Fruit fly (Drosophila melanogaster) whole organism, embryonic: ENCODE measurements around the gene CG10222.
A peak's percentile ranks its signal among the peaks of the same experiment; 100 is the strongest.

Source experiments
- Awh ChIP-seq: fragments of 200-800 bp; sonication (Bioruptor generic); IDR thresholded peaks from 2 replicates; pipeline ENCODE4, ENCODE4 v1.3.6; 2022; ENCODE audit warnings: missing biosample characterization, missing genetic modification characterization
- BEAF-32 ChIP-seq: fragments of 200-800 bp; sonication (Bioruptor generic); optimal IDR thresholded peaks from 3 replicates; lab custom pipeline; 2017; ENCODE audit warnings: missing biosample characterization, missing genetic modification characterization, mild to moderate bottlenecking, moderate library complexity, missing genetic modification reagents
- Bgb ChIP-seq: fragments of 200-800 bp; sonication (Bioruptor generic); IDR thresholded peaks from 2 replicates; pipeline ENCODE4 v1.3.6; 2022; ENCODE audit warnings: missing biosample characterization, missing genetic modification characterization; ENCODE audit not compliant: partially characterized antibody
- CG10147 ChIP-seq: fragments of 200-800 bp; sonication (Bioruptor generic); optimal IDR thresholded peaks from 2 replicates; lab custom pipeline; 2019; ENCODE audit warnings: missing biosample characterization, mild to moderate bottlenecking, missing genetic modification characterization, moderate library complexity
- CG10565 ChIP-seq: fragments of 200-800 bp; sonication (Bioruptor generic); optimal IDR thresholded peaks from 3 replicates; lab custom pipeline; 2016; ENCODE audit warnings: missing biosample characterization, mild to moderate bottlenecking, missing genetic modification characterization
- CG11398 ChIP-seq: fragments of 200-800 bp; sonication (Bioruptor generic); optimal IDR thresholded peaks from 2 replicates; lab custom pipeline; 2016; ENCODE audit warnings: missing biosample characterization, missing genetic modification characterization
- CG11695 ChIP-seq: fragments of 200-800 bp; sonication (Bioruptor generic); IDR thresholded peaks from 3 replicates; pipeline ENCODE4 v1.3.6; 2022; ENCODE audit warnings: missing biosample characterization, missing genetic modification characterization
- CG13123 ChIP-seq: fragments of 200-800 bp; sonication (Bioruptor generic); optimal IDR thresholded peaks from 2 replicates; lab custom pipeline; 2016; ENCODE audit warnings: missing biosample characterization, missing genetic modification characterization
- CG17359 ChIP-seq: fragments of 200-800 bp; sonication (Bioruptor generic); optimal IDR thresholded peaks from 3 replicates; lab custom pipeline; 2018; ENCODE audit warnings: missing biosample characterization, mild to moderate bottlenecking, missing genetic modification characterization, moderate library complexity
- CG2129 ChIP-seq: fragments of 200-800 bp; sonication (Bioruptor generic); IDR thresholded peaks from 2 replicates; pipeline ENCODE4 v1.3.6; 2022; ENCODE audit warnings: missing biosample characterization, missing genetic modification characterization; ENCODE audit not compliant: partially characterized antibody
- CG2875 ChIP-seq: fragments of 200-800 bp; sonication (Bioruptor generic); optimal IDR thresholded peaks from 2 replicates; lab custom pipeline; 2017; ENCODE audit warnings: missing biosample characterization, mild to moderate bottlenecking, missing genetic modification characterization, missing genetic modification reagents
- CG30020 ChIP-seq: fragments of 200-800 bp; optimal IDR thresholded peaks from 2 replicates; lab custom pipeline; 2019; ENCODE audit warnings: missing biosample characterization, mild to moderate bottlenecking, missing genetic modification characterization, moderate library complexity
- CG32767 ChIP-seq: fragments of 200-800 bp; sonication (Bioruptor generic); IDR thresholded peaks from 2 replicates; pipeline ENCODE4 v1.3.6; 2022; ENCODE audit warnings: missing biosample characterization, missing genetic modification characterization
- CG6175 ChIP-seq: fragments of 200-800 bp; sonication (Bioruptor generic); IDR thresholded peaks from 3 replicates; pipeline ENCODE4 v1.3.6; 2022; ENCODE audit warnings: missing biosample characterization, missing genetic modification characterization
- CG6791 ChIP-seq: fragments of 200-800 bp; sonication (Bioruptor generic); IDR thresholded peaks from 3 replicates; pipeline ENCODE4 v1.3.6; 2022; ENCODE audit warnings: missing biosample characterization, missing genetic modification characterization; ENCODE audit not compliant: partially characterized antibody
- CG7271 ChIP-seq: fragments of 200-800 bp; sonication (Bioruptor generic); optimal IDR thresholded peaks from 2 replicates; lab custom pipeline; 2018; ENCODE audit warnings: missing biosample characterization, mild to moderate bottlenecking, missing genetic modification characterization, moderate library complexity
- CG7556 ChIP-seq: fragments of 200-800 bp; sonication (Bioruptor generic); optimal IDR thresholded peaks from 2 replicates; lab custom pipeline; 2017; ENCODE audit warnings: missing biosample characterization, mild to moderate bottlenecking, missing genetic modification characterization
- CG9437 ChIP-seq: fragments of 200-800 bp; sonication (Bioruptor generic); optimal IDR thresholded peaks from 2 replicates; lab custom pipeline; 2018; ENCODE audit warnings: missing biosample characterization, mild to moderate bottlenecking, missing genetic modification characterization
- CG9727 ChIP-seq: fragments of 200-800 bp; sonication (Bioruptor generic); optimal IDR thresholded peaks from 3 replicates; lab custom pipeline; 2017; ENCODE audit warnings: missing biosample characterization, mild to moderate bottlenecking, missing genetic modification characterization
- CG9817 ChIP-seq: fragments of 200-800 bp; sonication (Bioruptor generic); optimal IDR thresholded peaks from 2 replicates; lab custom pipeline; 2018; ENCODE audit warnings: missing biosample characterization, mild to moderate bottlenecking, missing genetic modification characterization, moderate library complexity
- D ChIP-seq, 2 experiments: fragments of 200-800 bp in 1 of 2; fragments of >200 bp in 1 of 2; sonication (Bioruptor generic) in 1 of 2; optimal IDR thresholded peaks; 2 replicates in 1 of 2; 3 replicates in 1 of 2; lab custom pipeline; 2017; ENCODE audit warnings: mild to moderate bottlenecking in 1 of 2, missing biosample characterization in 1 of 2, missing genetic modification characterization in 1 of 2, missing genetic modification reagents in 1 of 2
- Dbx ChIP-seq: fragments of 200-800 bp; sonication (Bioruptor generic); IDR thresholded peaks from 3 replicates; pipeline ENCODE4 v1.3.6; 2022; ENCODE audit warnings: missing biosample characterization, missing genetic modification characterization
- Dp ChIP-seq: fragments of 200-800 bp; sonication (Bioruptor generic); optimal IDR thresholded peaks from 2 replicates; lab custom pipeline; 2018; ENCODE audit warnings: missing biosample characterization, mild to moderate bottlenecking, missing genetic modification characterization, moderate library complexity
- HLH3B ChIP-seq: fragments of 200-800 bp; sonication (Bioruptor generic); IDR thresholded peaks from 2 replicates; pipeline ENCODE4 v1.3.6; 2022; ENCODE audit warnings: missing biosample characterization, missing genetic modification characterization
- Hand ChIP-seq: fragments of 200-800 bp; sonication (Bioruptor generic); optimal IDR thresholded peaks from 2 replicates; lab custom pipeline; 2017; ENCODE audit warnings: mild to moderate bottlenecking, missing biosample characterization, missing genetic modification reagents, missing genetic modification characterization
- Nf-YA ChIP-seq: fragments of 200-800 bp; sonication (Bioruptor generic); IDR thresholded peaks from 2 replicates; pipeline ENCODE4 v1.3.6; 2022; ENCODE audit warnings: missing biosample characterization, missing genetic modification characterization
- Rfx ChIP-seq: fragments of 200-800 bp; sonication (Bioruptor generic); IDR thresholded peaks from 2 replicates; pipeline ENCODE4 v1.3.6; 2022; ENCODE audit warnings: missing biosample characterization, missing genetic modification characterization
- br ChIP-seq: fragments of >200 bp; optimal IDR thresholded peaks from 2 replicates; lab custom pipeline; 2017
- croc ChIP-seq: fragments of 200-800 bp; sonication (Bioruptor generic); conservative IDR thresholded peaks from 3 replicates; pipeline ENCODE4 v1.3.6; 2022; ENCODE audit warnings: missing biosample characterization, missing genetic modification characterization
- dati ChIP-seq: fragments of 200-800 bp; sonication (Bioruptor generic); IDR thresholded peaks from 2 replicates; pipeline ENCODE4 v1.3.6; 2022; ENCODE audit warnings: missing biosample characterization, missing genetic modification characterization
- disco-r ChIP-seq: fragments of 200-800 bp; sonication (Bioruptor generic); optimal IDR thresholded peaks from 2 replicates; lab custom pipeline; 2016; ENCODE audit warnings: missing biosample characterization, missing genetic modification characterization
- exex ChIP-seq: fragments of 200-800 bp; sonication (Bioruptor generic); optimal IDR thresholded peaks from 4 replicates; lab custom pipeline; 2018; ENCODE audit warnings: missing biosample characterization, mild to moderate bottlenecking, missing genetic modification characterization, moderate library complexity
- gcm ChIP-seq: fragments of 200-800 bp; sonication (Bioruptor generic); optimal IDR thresholded peaks from 2 replicates; lab custom pipeline; 2019; ENCODE audit warnings: missing biosample characterization, mild to moderate bottlenecking, missing genetic modification characterization, moderate library complexity
- h ChIP-seq: fragments of >200 bp; optimal IDR thresholded peaks from 2 replicates; lab custom pipeline; 2017
- hb ChIP-seq: fragments of 200-800 bp; sonication (Bioruptor generic); IDR thresholded peaks from 3 replicates; pipeline ENCODE4 v1.3.6; 2022; ENCODE audit warnings: missing biosample characterization, missing genetic modification characterization; ENCODE audit not compliant: partially characterized antibody
- hkb ChIP-seq, 2 experiments: fragments of 200-800 bp in 1 of 2; fragments of >200 bp in 1 of 2; sonication (Bioruptor generic) in 1 of 2; IDR thresholded peaks in 1 of 2; optimal IDR thresholded peaks in 1 of 2; 2 replicates each; pipeline versions ENCODE4 v1.3.6 to Lab custom; 2017 to 2022; ENCODE audit warnings: missing biosample characterization in 1 of 2, missing genetic modification characterization in 1 of 2
- hth ChIP-seq: fragments of >200 bp; optimal IDR thresholded peaks from 2 replicates; lab custom pipeline; 2017; ENCODE audit warnings: inconsistent platforms
- inv ChIP-seq: fragments of 200-800 bp; sonication (Bioruptor generic); IDR thresholded peaks from 2 replicates; pipeline ENCODE4 v1.3.6; 2022; ENCODE audit warnings: missing biosample characterization, missing genetic modification characterization; ENCODE audit not compliant: partially characterized antibody
- luna ChIP-seq: fragments of 200-800 bp; sonication (Bioruptor generic); optimal IDR thresholded peaks from 2 replicates; lab custom pipeline; 2016; ENCODE audit warnings: missing biosample characterization, missing genetic modification characterization
- nau ChIP-seq: fragments of 200-800 bp; sonication (Bioruptor generic); optimal IDR thresholded peaks from 3 replicates; lab custom pipeline; 2017; ENCODE audit warnings: missing biosample characterization, mild to moderate bottlenecking, missing genetic modification characterization, missing genetic modification reagents
- nmo ChIP-seq: fragments of 200-800 bp; sonication (Bioruptor generic); optimal IDR thresholded peaks from 2 replicates; lab custom pipeline; 2018; ENCODE audit warnings: missing biosample characterization, mild to moderate bottlenecking, missing genetic modification characterization, moderate library complexity
- pita ChIP-seq: fragments of 200-800 bp; sonication (Bioruptor generic); optimal IDR thresholded peaks from 2 replicates; lab custom pipeline; 2017; ENCODE audit warnings: missing biosample characterization, mild to moderate bottlenecking, missing genetic modification characterization
- pros ChIP-seq: fragments of 200-800 bp; sonication (Bioruptor generic); optimal IDR thresholded peaks from 3 replicates; lab custom pipeline; 2019; ENCODE audit warnings: missing biosample characterization, mild to moderate bottlenecking, missing genetic modification characterization, moderate library complexity
- psq ChIP-seq: fragments of 200-800 bp; sonication (Bioruptor generic); optimal IDR thresholded peaks from 2 replicates; lab custom pipeline; 2017; ENCODE audit warnings: missing biosample characterization, missing genetic modification characterization
- sd ChIP-seq: fragments of 200-800 bp; sonication (Bioruptor generic); optimal IDR thresholded peaks from 3 replicates; lab custom pipeline; 2018; ENCODE audit warnings: missing biosample characterization, mild to moderate bottlenecking, missing genetic modification characterization, moderate library complexity
- slbo ChIP-seq: fragments of 200-800 bp; sonication (Bioruptor generic); IDR thresholded peaks from 2 replicates; pipeline ENCODE4 v1.3.6; 2022; ENCODE audit warnings: missing biosample characterization, missing genetic modification characterization
- sna ChIP-seq: fragments of 200-800 bp; sonication (Bioruptor generic); IDR thresholded peaks from 2 replicates; pipeline ENCODE4 v1.3.6; 2022; ENCODE audit warnings: missing biosample characterization, missing genetic modification characterization; ENCODE audit not compliant: partially characterized antibody
- tin ChIP-seq: fragments of 200-800 bp; sonication (Bioruptor generic); optimal IDR thresholded peaks from 3 replicates; lab custom pipeline; 2016; ENCODE audit warnings: missing biosample characterization, missing genetic modification characterization
- unc-4 ChIP-seq: fragments of 200-800 bp; sonication (Bioruptor generic); IDR thresholded peaks from 2 replicates; pipeline ENCODE4 v1.3.6; 2022; ENCODE audit warnings: missing biosample characterization, missing genetic modification characterization; ENCODE audit not compliant: partially characterized antibody
- yki ChIP-seq: fragments of >200 bp; optimal IDR thresholded peaks from 3 replicates; lab custom pipeline; 2018
- zfh2 ChIP-seq: fragments of 200-800 bp; sonication (Bioruptor generic); optimal IDR thresholded peaks from 2 replicates; lab custom pipeline; 2016; ENCODE audit warnings: missing biosample characterization, missing genetic modification characterization

CG10222 gene

DNA sequence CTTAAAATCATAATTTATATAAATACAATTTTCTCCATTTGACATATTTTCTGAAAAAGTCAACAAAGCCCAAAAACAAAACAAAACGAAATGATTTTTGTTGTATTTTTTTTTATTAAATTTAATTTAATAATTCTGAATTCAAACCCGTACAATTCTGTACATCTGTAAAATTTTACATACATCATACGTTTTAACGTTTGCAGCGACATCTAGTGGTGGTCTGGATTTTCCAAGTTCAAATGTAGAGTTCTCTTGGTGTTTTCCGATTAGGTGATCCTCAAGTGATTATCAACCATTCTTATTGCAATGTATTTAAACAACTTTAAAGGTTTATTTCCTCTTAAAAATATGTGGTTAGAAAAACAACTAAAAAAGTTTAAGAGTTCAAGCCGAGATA lies 1.3 kb downstream of the CG10222 start (continued):
- TF ChIP-seq CG9817 (tag; lab: Kevin White, UChicago) (peak; percentile 48), hb (GFP tag; lab: Robert Waterston, UW) (no peak), HLH3B (GFP tag; lab: Robert Waterston, UW) (peak; percentile 13; the same call in 1 of the 2 replicates), dati (GFP tag; lab: Robert Waterston, UW) (no peak), CG7556 (GFP tag; lab: Kevin White, UChicago) (no peak), sd (tag; lab: Kevin White, UChicago) (no peak), CG10565 (GFP tag; lab: Kevin White, UChicago) (no peak), nmo (GFP tag; lab: Kevin White, UChicago) (peak; percentile 58), CG11398 (GFP tag; lab: Kevin White, UChicago) (no peak), CG11695 (GFP tag; lab: Robert Waterston, UW) (no peak), CG32767 (GFP tag; lab: Robert Waterston, UW) (no peak), Nf-YA (GFP tag; lab: Robert Waterston, UW) (no peak), slbo (GFP tag; lab: Robert Waterston, UW) (peak; percentile 64; the same call in 1 of the 2 replicates), CG10147 (GFP tag; lab: Kevin White, UChicago) (no peak), hkb (optimal IDR thresholded peaks at IDR 0.05; lab: Kevin White, UChicago) (no peak), hkb (GFP tag; IDR thresholded peaks at IDR 0.05; lab: Robert Waterston, UW) (no peak), Dbx (GFP tag; lab: Robert Waterston, UW) (peak; percentile 28; the same call in 1 of the 3 replicates), Awh (GFP tag; lab: Robert Waterston, UW) (no peak), pita (GFP tag; lab: Kevin White, UChicago) (peak; percentile 50), h (lab: Kevin White, UChicago) (no peak), hth (no peak), zfh2 (GFP tag; lab: Kevin White, UChicago) (no peak), gcm (GFP tag; lab: Kevin White, UChicago) (no peak), Bgb (GFP tag; lab: Robert Waterston, UW) (peak; percentile 62), nau (GFP tag; lab: Kevin White, UChicago) (no peak), CG9727 (GFP tag; lab: Kevin White, UChicago) (no peak), br (lab: Kevin White, UChicago) (no peak), luna (no peak), psq (GFP tag; lab: Kevin White, UChicago) (no peak), Dp (GFP tag; lab: Kevin White, UChicago) (peak; percentile 31), tin (peak; percentile 43), CG13123 (GFP tag; lab: Kevin White, UChicago) (no peak), CG6791 (GFP tag; lab: Robert Waterston, UW) (no peak), disco-r (no peak), exex (tag; lab: Kevin White, UChicago) (no peak), CG6175 (GFP tag; lab: Robert Waterston, UW) (no peak), D (optimal IDR thresholded peaks at IDR 0.05; lab: Kevin White, UChicago) (no peak), D (GFP tag; optimal IDR thresholded peaks at IDR 0.05; lab: Kevin White, UChicago) (no peak), CG9437 (GFP tag; lab: Kevin White, UChicago) (no peak), CG30020 (no peak), pros (GFP tag; lab: Kevin White, UChicago) (no peak), BEAF-32 (GFP tag; lab: Kevin White, UChicago) (no peak), yki (peak; percentile 19), sna (GFP tag; lab: Robert Waterston, UW) (no peak), Hand (GFP tag; lab: Kevin White, UChicago) (no peak), CG2875 (GFP tag; lab: Kevin White, UChicago) (no peak), CG2129 (GFP tag; lab: Robert Waterston, UW) (no peak), CG17359 (tag; lab: Kevin White, UChicago) (peak; percentile 54), Rfx (GFP tag; lab: Robert Waterston, UW) (peak; percentile 78), croc (GFP tag; lab: Robert Waterston, UW) (no peak), inv (GFP tag; lab: Robert Waterston, UW) (no peak), unc-4 (no peak), CG7271 (tag; lab: Kevin White, UChicago) (no peak)
